Fruit fly (Drosophila melanogaster) whole organism, embryonic: Measurements from ENCODE around the gene Glyat.

ENCODE experiments used
- Atf-2 ChIP-seq: fragments of 200-800 bp; sonication (Bioruptor generic); optimal IDR thresholded peaks from 2 replicates; lab custom pipeline; 2016; ENCODE audit warnings: missing biosample characterization, missing genetic modification characterization
- Blimp-1 ChIP-seq: fragments of 200-800 bp; sonication (Bioruptor generic); optimal IDR thresholded peaks from 3 replicates; lab custom pipeline; 2018; ENCODE audit warnings: missing biosample characterization, missing genetic modification characterization, mild to moderate bottlenecking, moderate library complexity, missing genetic modification reagents
- CG10431 ChIP-seq: fragments of 200-800 bp; sonication (Bioruptor generic); optimal IDR thresholded peaks from 3 replicates; lab custom pipeline; 2018; ENCODE audit warnings: missing biosample characterization, mild to moderate bottlenecking, missing genetic modification characterization
- CG10543 ChIP-seq: fragments of 200-800 bp; sonication (Bioruptor generic); optimal IDR thresholded peaks from 3 replicates; lab custom pipeline; 2017; ENCODE audit warnings: missing biosample characterization, mild to moderate bottlenecking, missing genetic modification characterization, moderate library complexity
- CG10979 ChIP-seq: fragments of 200-800 bp; sonication (Bioruptor generic); optimal IDR thresholded peaks from 2 replicates; lab custom pipeline; 2018; ENCODE audit warnings: missing biosample characterization, mild to moderate bottlenecking, missing genetic modification characterization, moderate library complexity
- CG13894 ChIP-seq: fragments of 200-800 bp; sonication (Bioruptor generic); optimal IDR thresholded peaks from 3 replicates; lab custom pipeline; 2018; ENCODE audit warnings: missing biosample characterization, mild to moderate bottlenecking, missing genetic modification characterization, moderate library complexity
- CG14667 ChIP-seq: fragments of 200-800 bp; sonication (Bioruptor generic); IDR thresholded peaks from 2 replicates; pipeline ENCODE4 v1.3.6; 2022; ENCODE audit warnings: missing biosample characterization, missing genetic modification characterization
- CG15073 ChIP-seq: fragments of 200-800 bp; sonication (Bioruptor generic); optimal IDR thresholded peaks from 2 replicates; lab custom pipeline; 2016; ENCODE audit warnings: missing biosample characterization, missing genetic modification characterization
- CG15601 ChIP-seq: fragments of 200-800 bp; sonication (Bioruptor generic); optimal IDR thresholded peaks from 3 replicates; lab custom pipeline; 2019; ENCODE audit warnings: missing biosample characterization, mild to moderate bottlenecking, missing genetic modification characterization, moderate library complexity
- CG16813 ChIP-seq: fragments of 200-800 bp; sonication (Bioruptor generic); IDR thresholded peaks from 3 replicates; pipeline ENCODE4 v1.3.6; 2022; ENCODE audit warnings: missing biosample characterization, missing genetic modification characterization; ENCODE audit not compliant: partially characterized antibody
- CG17361 ChIP-seq: fragments of 200-800 bp; sonication (Bioruptor generic); IDR thresholded peaks from 3 replicates; pipeline ENCODE4 v1.3.6; 2022; ENCODE audit warnings: missing biosample characterization, missing genetic modification characterization
- CG1832 ChIP-seq: fragments of 200-800 bp; sonication (Bioruptor generic); optimal IDR thresholded peaks from 2 replicates; lab custom pipeline; 2017; ENCODE audit warnings: missing biosample characterization, mild to moderate bottlenecking, missing genetic modification characterization, inconsistent platforms
- CG2199 ChIP-seq: fragments of 200-800 bp; sonication (Bioruptor generic); IDR thresholded peaks from 3 replicates; pipeline ENCODE4 v1.3.6; 2022; ENCODE audit warnings: missing biosample characterization, missing genetic modification characterization
- CG2712 ChIP-seq: fragments of 200-800 bp; optimal IDR thresholded peaks from 3 replicates; lab custom pipeline; 2019; ENCODE audit warnings: missing biosample characterization, mild to moderate bottlenecking, missing genetic modification characterization, moderate library complexity
- CG32532 ChIP-seq: fragments of 200-800 bp; sonication (Bioruptor generic); IDR thresholded peaks from 2 replicates; pipeline ENCODE4 v1.3.6; 2022; ENCODE audit warnings: missing biosample characterization, missing genetic modification characterization
- CG34224 ChIP-seq: fragments of 200-800 bp; sonication (Bioruptor generic); IDR thresholded peaks from 3 replicates; pipeline ENCODE4 v1.3.6; 2022; ENCODE audit warnings: missing biosample characterization, missing genetic modification characterization; ENCODE audit not compliant: partially characterized antibody
- CG42726 ChIP-seq: fragments of 200-800 bp; sonication (Bioruptor generic); IDR thresholded peaks from 2 replicates; pipeline ENCODE4 v1.3.6; 2022; ENCODE audit warnings: missing biosample characterization, missing genetic modification characterization; ENCODE audit not compliant: partially characterized antibody
- CG4617 ChIP-seq: fragments of 200-800 bp; sonication (Bioruptor generic); optimal IDR thresholded peaks from 3 replicates; lab custom pipeline; 2016; ENCODE audit warnings: missing biosample characterization, missing genetic modification characterization, borderline replicate concordance
- CG5180 ChIP-seq: fragments of 200-800 bp; sonication (Bioruptor generic); optimal IDR thresholded peaks from 3 replicates; lab custom pipeline; 2017; ENCODE audit warnings: missing biosample characterization, missing genetic modification characterization, mild to moderate bottlenecking, moderate library complexity, missing genetic modification reagents
- CG7745 ChIP-seq: fragments of 200-800 bp; sonication (Bioruptor generic); optimal IDR thresholded peaks from 2 replicates; lab custom pipeline; 2018; ENCODE audit warnings: missing biosample characterization, mild to moderate bottlenecking, missing genetic modification characterization, moderate library complexity
- CG9797 ChIP-seq: fragments of 200-800 bp; sonication (Bioruptor generic); optimal IDR thresholded peaks from 3 replicates; lab custom pipeline; 2018; ENCODE audit warnings: missing biosample characterization, mild to moderate bottlenecking, missing genetic modification characterization
- CHES-1-like ChIP-seq: fragments of 200-800 bp; sonication (Bioruptor generic); optimal IDR thresholded peaks from 2 replicates; lab custom pipeline; 2016; ENCODE audit warnings: missing biosample characterization, missing genetic modification characterization
- CkIIα-i1 ChIP-seq: fragments of 200-800 bp; sonication (Bioruptor generic); IDR thresholded peaks from 2 replicates; pipeline ENCODE4 v1.3.6; 2022; ENCODE audit warnings: missing biosample characterization, missing genetic modification characterization
- CoRest ChIP-seq: fragments of 200-800 bp; sonication (Bioruptor generic); optimal IDR thresholded peaks from 3 replicates; lab custom pipeline; 2018; ENCODE audit warnings: missing biosample characterization, mild to moderate bottlenecking, missing genetic modification characterization, moderate library complexity
- D19A ChIP-seq: fragments of 200-800 bp; optimal IDR thresholded peaks from 3 replicates; lab custom pipeline; 2019; ENCODE audit warnings: missing biosample characterization, mild to moderate bottlenecking, missing genetic modification characterization, moderate library complexity
- Deaf1 ChIP-seq: fragments of 200-800 bp; optimal IDR thresholded peaks from 3 replicates; lab custom pipeline; 2019; ENCODE audit warnings: missing biosample characterization, mild to moderate bottlenecking, missing genetic modification characterization, moderate library complexity
- HHEX ChIP-seq: fragments of 200-800 bp; sonication (Bioruptor generic); optimal IDR thresholded peaks from 3 replicates; lab custom pipeline; 2017; ENCODE audit warnings: missing biosample characterization, mild to moderate bottlenecking, missing genetic modification characterization, missing genetic modification reagents
- Hey ChIP-seq: fragments of 200-800 bp; sonication (Bioruptor generic); optimal IDR thresholded peaks from 3 replicates; lab custom pipeline; 2018; ENCODE audit warnings: missing biosample characterization, mild to moderate bottlenecking, missing genetic modification characterization
- Hsf ChIP-seq: fragments of 200-800 bp; sonication (Bioruptor generic); optimal IDR thresholded peaks from 3 replicates; lab custom pipeline; 2016; ENCODE audit warnings: missing biosample characterization, missing genetic modification characterization
- Jarid2 ChIP-seq: fragments of 200-800 bp; sonication (Bioruptor generic); optimal IDR thresholded peaks from 3 replicates; lab custom pipeline; 2017; ENCODE audit warnings: mild to moderate bottlenecking, missing biosample characterization, missing genetic modification reagents, missing genetic modification characterization
- Mrtf ChIP-seq: fragments of 200-800 bp; sonication (Bioruptor generic); IDR thresholded peaks from 3 replicates; pipeline ENCODE4 v1.3.6; 2022; ENCODE audit warnings: missing biosample characterization, missing genetic modification characterization
- Opbp ChIP-seq: fragments of 200-800 bp; sonication (Bioruptor generic); IDR thresholded peaks from 3 replicates; pipeline ENCODE4 v1.3.6; 2022; ENCODE audit warnings: missing biosample characterization, missing genetic modification characterization; ENCODE audit not compliant: partially characterized antibody
- Pdp1 ChIP-seq, 2 experiments: fragments of 200-800 bp; sonication (Bioruptor generic); optimal IDR thresholded peaks; 3 replicates each; lab custom pipeline; 2016; ENCODE audit warnings: missing biosample characterization in 2 of 2, missing genetic modification characterization in 2 of 2, mild to moderate bottlenecking in 1 of 2, moderate library complexity in 1 of 2
- Rfx ChIP-seq: fragments of 200-800 bp; sonication (Bioruptor generic); IDR thresholded peaks from 2 replicates; pipeline ENCODE4 v1.3.6; 2022; ENCODE audit warnings: missing biosample characterization, missing genetic modification characterization
- Sry-β ChIP-seq: fragments of 200-800 bp; sonication (Bioruptor generic); optimal IDR thresholded peaks from 2 replicates; lab custom pipeline; 2018; ENCODE audit warnings: missing biosample characterization, mild to moderate bottlenecking, missing genetic modification characterization, moderate library complexity
- Tbp ChIP-seq: fragments of >200 bp; optimal IDR thresholded peaks from 2 replicates; lab custom pipeline; 2018; ENCODE audit warnings: missing biosample characterization, missing genetic modification characterization
- Xrp1 ChIP-seq: fragments of 200-800 bp; sonication (Bioruptor generic); IDR thresholded peaks from 2 replicates; pipeline ENCODE4 v1.3.6; 2022; ENCODE audit warnings: missing biosample characterization, missing genetic modification characterization
- abd-A ChIP-seq: fragments of 200-800 bp; sonication (Bioruptor generic); optimal IDR thresholded peaks from 3 replicates; lab custom pipeline; 2019; ENCODE audit warnings: missing biosample characterization, mild to moderate bottlenecking, missing genetic modification characterization, moderate library complexity
- aop ChIP-seq: fragments of 200-800 bp; sonication (Bioruptor generic); IDR thresholded peaks from 2 replicates; pipeline ENCODE4 v1.3.6; 2022; ENCODE audit warnings: missing biosample characterization, missing genetic modification characterization
- fru ChIP-seq: fragments of >200 bp; optimal IDR thresholded peaks from 2 replicates; lab custom pipeline; 2017
- luna ChIP-seq: fragments of 200-800 bp; sonication (Bioruptor generic); optimal IDR thresholded peaks from 2 replicates; lab custom pipeline; 2016; ENCODE audit warnings: missing biosample characterization, missing genetic modification characterization
- maf-S ChIP-seq: fragments of 200-800 bp; sonication (Bioruptor generic); optimal IDR thresholded peaks from 2 replicates; lab custom pipeline; 2016; ENCODE audit warnings: missing biosample characterization, missing genetic modification characterization
- nom ChIP-seq: fragments of 200-800 bp; sonication (Bioruptor generic); optimal IDR thresholded peaks from 2 replicates; lab custom pipeline; 2017; ENCODE audit warnings: missing biosample characterization, missing genetic modification characterization, mild to moderate bottlenecking, moderate library complexity, missing genetic modification reagents
- oc ChIP-seq: fragments of 200-800 bp; sonication (Bioruptor generic); optimal IDR thresholded peaks from 2 replicates; lab custom pipeline; 2018; ENCODE audit warnings: missing biosample characterization, mild to moderate bottlenecking, missing genetic modification characterization, moderate library complexity
- rib ChIP-seq: fragments of 200-800 bp; sonication (Bioruptor generic); IDR thresholded peaks from 2 replicates; pipeline ENCODE4 v1.3.6; 2022; ENCODE audit warnings: missing biosample characterization, missing genetic modification characterization
- salm ChIP-seq: fragments of 200-800 bp; sonication (Bioruptor generic); optimal IDR thresholded peaks from 2 replicates; lab custom pipeline; 2018; ENCODE audit warnings: missing biosample characterization, mild to moderate bottlenecking, missing genetic modification characterization
- trem ChIP-seq: fragments of 200-800 bp; optimal IDR thresholded peaks from 3 replicates; lab custom pipeline; 2019; ENCODE audit warnings: missing biosample characterization, mild to moderate bottlenecking, missing genetic modification characterization, moderate library complexity
- zfh1 ChIP-seq: fragments of 200-800 bp; sonication (Bioruptor generic); IDR thresholded peaks from 3 replicates; pipeline ENCODE4 v1.3.6; 2022; ENCODE audit warnings: missing biosample characterization, missing genetic modification characterization
- zfh2 ChIP-seq: fragments of 200-800 bp; sonication (Bioruptor generic); optimal IDR thresholded peaks from 2 replicates; lab custom pipeline; 2016; ENCODE audit warnings: missing biosample characterization, missing genetic modification characterization

The Glyat gene

dm6 chr2L:7984889-7985514, 25.4 kb downstream of the Glyat start (continued):
- no peak for TF ChIP-seq CG7745 (tag; lab: Kevin White, UChicago)
- peak; percentile 31 for TF ChIP-seq CG10979 (tag; lab: Kevin White, UChicago)
- TF ChIP-seq nom (GFP tag; lab: Kevin White, UChicago): peak; percentile 10
- no peak for TF ChIP-seq CG32532 (GFP tag; lab: Robert Waterston, UW)
- no peak for TF ChIP-seq CG4617 (GFP tag; lab: Kevin White, UChicago)
- TF ChIP-seq Mrtf (GFP tag; lab: Robert Waterston, UW): no peak
- no peak for TF ChIP-seq maf-S (GFP tag; lab: Kevin White, UChicago)
- TF ChIP-seq HHEX (GFP tag; lab: Kevin White, UChicago): no peak
- TF ChIP-seq Blimp-1: peak; percentile 17
- no peak for TF ChIP-seq CkIIα-i1 (GFP tag; lab: Robert Waterston, UW)
- TF ChIP-seq Tbp (GFP tag; lab: Kevin White, UChicago): no peak
- TF ChIP-seq luna: no peak
- TF ChIP-seq CG16813 (GFP tag; lab: Robert Waterston, UW): peak; percentile 71
- no peak for TF ChIP-seq CG15601 (tag; lab: Kevin White, UChicago)
- no peak for TF ChIP-seq CG10431 (GFP tag; lab: Kevin White, UChicago)
- TF ChIP-seq Xrp1: no peak
- no peak for TF ChIP-seq Atf-2 (GFP tag; lab: Kevin White, UChicago)
- TF ChIP-seq oc: no peak
- TF ChIP-seq zfh2: no peak
- TF ChIP-seq CG9797: no peak
- no peak for TF ChIP-seq aop
- TF ChIP-seq CG1832: no peak
- TF ChIP-seq Pdp1 (GFP tag; optimal IDR thresholded peaks at IDR 0.05; lab: Kevin White, UChicago): peak in 1 of 2 experiments; percentile 56
- no peak for TF ChIP-seq zfh1
- peak; percentile 33; the same call in 1 of the 3 replicates for TF ChIP-seq CG17361 (GFP tag; lab: Robert Waterston, UW)
- no peak for TF ChIP-seq CG2199
- no peak for TF ChIP-seq CHES-1-like (GFP tag; lab: Kevin White, UChicago)
- no peak for TF ChIP-seq CG10543
- TF ChIP-seq Hsf (GFP tag; lab: Kevin White, UChicago): peak; percentile 28
- no peak for TF ChIP-seq Sry-β (GFP tag; lab: Kevin White, UChicago)
- peak; percentile 12 for TF ChIP-seq CoRest
- TF ChIP-seq fru (lab: Kevin White, UChicago): no peak
- no peak for TF ChIP-seq CG42726 (GFP tag; lab: Robert Waterston, UW)
- no peak for TF ChIP-seq CG14667
- no peak for TF ChIP-seq CG15073 (GFP tag; lab: Kevin White, UChicago)
- TF ChIP-seq D19A (tag; lab: Kevin White, UChicago): peak; percentile 97

- TF ChIP-seq CG2712 (tag; lab: Kevin White, UChicago) (peak; percentile 7), Jarid2 (peak; percentile 86), Blimp-1 (peak; percentile 3), salm (tag; lab: Kevin White, UChicago) (peak; percentile 2), abd-A (tag; lab: Kevin White, UChicago) (peak; percentile 28), trem (peak; percentile 43), rib (GFP tag; lab: Robert Waterston, UW) (peak; percentile 62; the same call in 1 of the 2 replicates), Hey (tag; lab: Kevin White, UChicago) (peak; percentile 8), Opbp (GFP tag; lab: Robert Waterston, UW) (peak; percentile 58; the same call in 2 of the 3 replicates), Rfx (GFP tag; lab: Robert Waterston, UW) (peak; percentile 38; the same call in 1 of the 2 replicates), CG13894 (peak; percentile 13), Deaf1 (tag; lab: Kevin White, UChicago) (peak; percentile 66), CG5180 (GFP tag; lab: Kevin White, UChicago) (peak; percentile 26), CG34224 (peak; percentile 46; the same call in 2 of the 3 replicates)
Measured at dm6 chr2L:7984059-7984800, 26.2 kb downstream of the Glyat start, which contains the start of gene Snoo. Snoo (minus strand) TSS chr2L:7984196.
